Fruit fly (Drosophila melanogaster): ENCODE results near the gene eRF3.

The eRF3 gene

dm6 chr2L:12424555-12424954 lies 9.7 kb upstream of the eRF3 start, which contains the start of gene Fam92 (continued):
- peak; percentile 60 for TF ChIP-seq tin (GFP tag; optimal IDR thresholded peaks at IDR 0.05)
- peak; percentile 23 for TF ChIP-seq bcd (GFP tag; optimal IDR thresholded peaks at IDR 0.05)
- no peak for TF ChIP-seq cas (GFP tag; IDR thresholded peaks at IDR 0.05)
- TF ChIP-seq HLH4C (GFP tag; IDR thresholded peaks at IDR 0.05; ENCODE audit: partially characterized antibody): no peak
- TF ChIP-seq slou (GFP tag; optimal IDR thresholded peaks at IDR 0.05): no peak
- no peak; the same call in 2 of the 3 replicates for TF ChIP-seq Optix (GFP tag; IDR thresholded peaks at IDR 0.05)
- TF ChIP-seq ro (GFP tag; IDR thresholded peaks at IDR 0.05): no peak
- no peak for TF ChIP-seq CG8478 (optimal IDR thresholded peaks at IDR 0.05)
- no peak for TF ChIP-seq Atf6 (GFP tag; IDR thresholded peaks at IDR 0.05)
- peak; percentile 38 for TF ChIP-seq BtbVII (GFP tag; optimal IDR thresholded peaks at IDR 0.05)
- TF ChIP-seq Oli (tag; optimal IDR thresholded peaks at IDR 0.05): peak; percentile 24
- no peak for TF ChIP-seq CG1832 (GFP tag; optimal IDR thresholded peaks at IDR 0.05)
- peak; percentile 10 for TF ChIP-seq CG10209 (GFP tag; optimal IDR thresholded peaks at IDR 0.05)
- peak; percentile 22 for TF ChIP-seq HLH54F (GFP tag; optimal IDR thresholded peaks at IDR 0.05)
- TF ChIP-seq tap (tag; optimal IDR thresholded peaks at IDR 0.05): no peak
- peak; percentile 63 for TF ChIP-seq CG14441 (GFP tag; IDR thresholded peaks at IDR 0.05)
- no peak for TF ChIP-seq gcm2 (GFP tag; optimal IDR thresholded peaks at IDR 0.05)
- no peak for TF ChIP-seq CG4707 (GFP tag; optimal IDR thresholded peaks at IDR 0.05)
- no peak for TF ChIP-seq Xrp1 (GFP tag; IDR thresholded peaks at IDR 0.05)
- TF ChIP-seq CG18476 (GFP tag; optimal IDR thresholded peaks at IDR 0.05): no peak
- TF ChIP-seq Dip3 (GFP tag; optimal IDR thresholded peaks at IDR 0.05): peak; percentile 30
- peak; percentile 78 for TF ChIP-seq CG17829 (tag; optimal IDR thresholded peaks at IDR 0.05)
- TF ChIP-seq CG10462 (GFP tag; optimal IDR thresholded peaks at IDR 0.05): peak; percentile 13
- peak; percentile 13 for TF ChIP-seq phol (tag; optimal IDR thresholded peaks at IDR 0.05)
- TF ChIP-seq dmrt99B (tag; optimal IDR thresholded peaks at IDR 0.05): peak; percentile 11
- TF ChIP-seq mam (GFP tag; optimal IDR thresholded peaks at IDR 0.05): peak; percentile 46
- no peak for TF ChIP-seq CG3163 (GFP tag; optimal IDR thresholded peaks at IDR 0.05)
- TF ChIP-seq Nf-YC (tag; optimal IDR thresholded peaks at IDR 0.05): peak; percentile 40
- TF ChIP-seq cwo (GFP tag; optimal IDR thresholded peaks at IDR 0.05): no peak
- no peak for TF ChIP-seq Neu2 (GFP tag; optimal IDR thresholded peaks at IDR 0.05; ENCODE audit: borderline replicate concordance)
- TF ChIP-seq CG43689 (GFP tag; IDR thresholded peaks at IDR 0.05): no peak
- TF ChIP-seq CG1529 (GFP tag; optimal IDR thresholded peaks at IDR 0.05): no peak
- TF ChIP-seq CG12744 (GFP tag; optimal IDR thresholded peaks at IDR 0.05): peak; percentile 54
- TF ChIP-seq Trl (optimal IDR thresholded peaks at IDR 0.05): no peak
- TF ChIP-seq Trl (GFP tag; optimal IDR thresholded peaks at IDR 0.05): peak; percentile 50
- peak; percentile 2 for TF ChIP-seq CG18619 (GFP tag; optimal IDR thresholded peaks at IDR 0.05)
- peak; percentile 56 for TF ChIP-seq onecut (GFP tag; IDR thresholded peaks at IDR 0.05)
- no peak for TF ChIP-seq wor (GFP tag; IDR thresholded peaks at IDR 0.05)
- TF ChIP-seq CG1024 (GFP tag; IDR thresholded peaks at IDR 0.05): peak; percentile 24; the same call in 1 of the 2 replicates
- peak; percentile 66 for TF ChIP-seq CG7839 (tag; optimal IDR thresholded peaks at IDR 0.05)
- no peak for TF ChIP-seq Hand (GFP tag; optimal IDR thresholded peaks at IDR 0.05)
- no peak for TF ChIP-seq dan (GFP tag; IDR thresholded peaks at IDR 0.05)
- peak; percentile 60 for TF ChIP-seq CG15269 (tag; optimal IDR thresholded peaks at IDR 0.05)
- TF ChIP-seq ssp (GFP tag; IDR thresholded peaks at IDR 0.05): no peak; the same call in 1 of the 2 replicates
- TF ChIP-seq CG10654 (GFP tag; optimal IDR thresholded peaks at IDR 0.05): no peak
- no peak for TF ChIP-seq CG15479 (GFP tag; optimal IDR thresholded peaks at IDR 0.05)
- TF ChIP-seq CG11560 (tag; IDR thresholded peaks at IDR 0.05): no peak
- TF ChIP-seq Ravus (GFP tag; IDR thresholded peaks at IDR 0.05): no peak
- TF ChIP-seq CG5953 (GFP tag; IDR thresholded peaks at IDR 0.05): no peak
- TF ChIP-seq maf-S (GFP tag; optimal IDR thresholded peaks at IDR 0.05): peak; percentile 2
- no peak for TF ChIP-seq eve (GFP tag; optimal IDR thresholded peaks at IDR 0.05)
- TF ChIP-seq disco-r (GFP tag; optimal IDR thresholded peaks at IDR 0.05): no peak
- TF ChIP-seq dysf (GFP tag; IDR thresholded peaks at IDR 0.05): peak; percentile 49; the same call in 1 of the 3 replicates

All from whole organism, embryonic.